Worm (Caenorhabditis elegans): ENCODE measurements around the gene F11C1.7.

F11C1.7 gene

DNA sequence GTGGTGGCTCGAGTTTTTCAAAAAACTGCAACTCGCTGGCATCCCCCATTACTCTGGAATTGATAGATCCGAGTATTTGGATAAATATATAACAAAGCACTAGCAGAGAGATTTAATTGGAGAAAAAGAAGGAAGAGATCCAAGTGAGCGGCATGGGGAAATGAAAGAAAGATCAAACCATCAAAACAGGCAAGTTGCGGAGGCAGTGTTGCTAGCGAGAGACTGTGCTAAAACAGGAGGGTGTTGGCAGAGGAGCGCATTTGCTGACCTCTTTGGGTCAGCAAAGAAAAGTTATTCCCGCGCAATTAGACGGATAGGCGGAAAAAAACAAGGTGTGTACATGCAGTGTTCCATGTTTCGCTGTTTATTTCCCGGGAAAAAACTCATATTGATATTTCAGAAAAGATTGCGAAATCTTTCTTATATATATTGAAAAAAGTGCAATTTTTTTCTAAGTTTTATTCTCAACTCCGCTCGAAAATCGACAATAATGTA, 13.5 kb upstream of the F11C1.7 start, which contains the start of gene ppk-3:
Gene ppk-3, minus strand, starts transcription at position 51 of the 495 bp plus-strand sequence.
- TF ChIP-seq K09A11.1 (tag; optimal IDR thresholded peaks at IDR 0.05; ENCODE audit: insufficient read depth) (peak; percentile 13), unc-55 (GFP tag; optimal IDR thresholded peaks at IDR 0.05) (peak; percentile 52), zip-5 (tag; optimal IDR thresholded peaks at IDR 0.05) (no peak), hlh-6 (tag; optimal IDR thresholded peaks at IDR 0.05) (no peak), nhr-232 (tag; optimal IDR thresholded peaks at IDR 0.05) (no peak), dve-1 (tag; optimal IDR thresholded peaks at IDR 0.05) (peak; percentile 45), ahr-1 (tag; optimal IDR thresholded peaks at IDR 0.05) (no peak), sdc-2 (tag; optimal IDR thresholded peaks at IDR 0.05) (peak; percentile 69), ceh-18 (tag; optimal IDR thresholded peaks at IDR 0.05) (peak; percentile 55), rnt-1 (tag; optimal IDR thresholded peaks at IDR 0.05) (peak; percentile 3), hlh-30 (tag; optimal IDR thresholded peaks at IDR 0.05; ENCODE audit: insufficient read depth) (no peak), tbx-2 (tag; optimal IDR thresholded peaks at IDR 0.05) (peak; percentile 55), nfya-1 (tag; optimal IDR thresholded peaks at IDR 0.05) (peak; percentile 64), ceh-34 (tag; optimal IDR thresholded peaks at IDR 0.05) (peak; percentile 16), ceh-31 (tag; optimal IDR thresholded peaks at IDR 0.05) (peak; percentile 63), pat-9 (tag; optimal IDR thresholded peaks at IDR 0.05) (no peak), pros-1 (tag; optimal IDR thresholded peaks at IDR 0.05) (peak; percentile 33), syd-9 (tag; optimal IDR thresholded peaks at IDR 0.05) (no peak)

DNA sequence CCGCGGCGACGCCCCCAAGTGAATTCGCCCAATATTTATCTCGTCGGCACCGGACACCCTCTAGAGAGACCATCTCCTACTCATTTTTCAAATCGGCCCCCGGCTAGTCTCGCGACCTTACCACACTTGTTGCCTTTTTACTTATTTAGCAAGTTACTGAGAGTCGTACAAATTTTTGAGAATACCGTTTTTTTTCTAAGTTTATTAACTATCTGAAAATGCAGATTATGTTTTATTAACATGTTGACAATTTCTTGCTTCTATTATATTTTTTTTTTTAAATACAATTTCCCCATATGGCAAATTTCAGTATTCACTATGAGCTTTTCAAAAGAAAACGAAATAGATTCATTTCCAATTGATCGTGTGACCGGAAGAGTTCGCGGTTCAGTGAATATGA, 12.4 kb upstream of the F11C1.7 start, which contains the start of the genes F11C1.4 and F11C1.10:
Gene F11C1.4, plus strand, starts transcription at position 301 of the 400 bp plus-strand sequence.
Gene F11C1.10, plus strand, starts transcription at position 309 of the 400 bp plus-strand sequence.
- TF ChIP-seq gmeb-2 (tag; optimal IDR thresholded peaks at IDR 0.05) = no peak
- no peak for TF ChIP-seq ceh-31 (tag; optimal IDR thresholded peaks at IDR 0.05)
- TF ChIP-seq ama-1 (optimal IDR thresholded peaks at IDR 0.05) = no peak
- no peak for TF ChIP-seq elt-2 (tag; optimal IDR thresholded peaks at IDR 0.05)
- TF ChIP-seq odd-2 (tag; optimal IDR thresholded peaks at IDR 0.05) = no peak
- no peak for TF ChIP-seq ceh-14 (tag; optimal IDR thresholded peaks at IDR 0.05)
- no peak for TF ChIP-seq unc-86 (tag; optimal IDR thresholded peaks at IDR 0.05)
- no peak for TF ChIP-seq F13H6.1 (tag; optimal IDR thresholded peaks at IDR 0.05)
- TF ChIP-seq ceh-6 (GFP tag; optimal IDR thresholded peaks at IDR 0.05) = no peak
- TF ChIP-seq Y22D7AL.16 (tag; optimal IDR thresholded peaks at IDR 0.05) = no peak
- TF ChIP-seq nhr-232 (tag; optimal IDR thresholded peaks at IDR 0.05) = no peak
- TF ChIP-seq zip-5 (tag; optimal IDR thresholded peaks at IDR 0.05) = no peak

DNA sequence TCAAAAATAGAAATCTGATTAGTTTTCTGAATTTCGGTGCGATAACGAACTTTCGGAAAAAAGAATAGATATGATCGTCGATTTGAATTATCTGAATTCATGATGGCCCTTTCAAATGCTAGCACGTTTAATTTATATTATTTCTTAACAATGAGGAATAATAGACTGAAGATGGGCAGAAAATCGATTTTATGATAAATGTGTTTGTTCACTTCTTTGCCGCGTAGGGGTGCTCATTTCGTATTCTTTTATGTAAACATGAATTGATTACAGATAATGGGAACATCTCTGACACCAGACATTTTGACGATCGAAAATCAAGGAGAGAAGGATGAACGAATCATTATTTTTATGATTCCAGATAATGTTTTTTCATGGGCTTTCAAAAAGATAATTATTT, 11.7 kb upstream of the F11C1.7 start, which contains the start of gene F11C1.9:
Gene F11C1.9, minus strand, starts transcription at position 101 of the 400 bp plus-strand sequence.
- no peak for TF ChIP-seq unc-42 (tag; optimal IDR thresholded peaks at IDR 0.05)
- TF ChIP-seq F13H6.1 (tag; optimal IDR thresholded peaks at IDR 0.05) = no peak
- no peak for TF ChIP-seq ceh-18 (tag; optimal IDR thresholded peaks at IDR 0.05)
- TF ChIP-seq ceh-14 (tag; optimal IDR thresholded peaks at IDR 0.05) = no peak
- no peak for TF ChIP-seq ceh-45 (GFP tag; IDR thresholded peaks at IDR 0.05)
- TF ChIP-seq ceh-6 (GFP tag; optimal IDR thresholded peaks at IDR 0.05) = no peak
- TF ChIP-seq nhr-11 (tag; optimal IDR thresholded peaks at IDR 0.05) = no peak
- TF ChIP-seq sox-2 (GFP tag; IDR thresholded peaks at IDR 0.05) = no peak
- no peak for TF ChIP-seq pha-2 (tag; optimal IDR thresholded peaks at IDR 0.05)
- TF ChIP-seq rnt-1 (tag; optimal IDR thresholded peaks at IDR 0.05) = no peak
- no peak for TF ChIP-seq T23F11.4 (GFP tag; optimal IDR thresholded peaks at IDR 0.05)

DNA sequence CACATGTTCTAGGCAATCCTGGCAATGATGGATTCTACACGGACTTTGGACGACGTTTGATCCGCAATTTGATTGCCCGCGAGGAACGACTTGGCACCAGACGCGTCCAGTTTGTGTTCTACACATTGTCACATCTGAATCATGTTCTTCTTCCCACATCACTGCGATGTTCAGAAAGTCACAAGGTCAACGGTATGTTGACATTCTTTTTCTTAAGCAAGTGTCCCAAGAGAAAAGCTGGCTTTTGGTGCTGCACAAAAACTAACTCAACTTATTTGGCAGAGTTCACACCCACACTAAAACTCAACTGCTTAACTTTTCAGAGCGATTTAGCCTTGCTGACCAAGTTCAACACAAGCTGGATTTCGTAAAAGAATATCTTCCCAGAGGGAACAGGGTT, 10.6 kb upstream of the F11C1.7 start:
- TF ChIP-seq rnt-1 (tag; optimal IDR thresholded peaks at IDR 0.05) (no peak), nfya-1 (tag; optimal IDR thresholded peaks at IDR 0.05) (no peak), pha-4 (tag; optimal IDR thresholded peaks at IDR 0.05) (no peak), fkh-6 (tag; optimal IDR thresholded peaks at IDR 0.05) (no peak), ceh-24 (tag; optimal IDR thresholded peaks at IDR 0.05) (no peak), C08G9.2 (tag; optimal IDR thresholded peaks at IDR 0.05) (no peak), ztf-16 (tag; optimal IDR thresholded peaks at IDR 0.05) (no peak), elt-4 (tag; optimal IDR thresholded peaks at IDR 0.05) (no peak), ceh-9 (tag; optimal IDR thresholded peaks at IDR 0.05) (no peak)

Data from whole organism, late embryonic.